Fruit fly (Drosophila melanogaster) whole organism, embryonic: ENCODE results near the gene CG7781.
A peak's percentile ranks its signal among the peaks of the same experiment; 100 is the strongest.

Experiments used
- Bgb ChIP-seq: fragments of 200-800 bp; sonication (Bioruptor generic); IDR thresholded peaks from 2 replicates; pipeline ENCODE4 v1.3.6; 2022; ENCODE audit warnings: missing biosample characterization, missing genetic modification characterization; ENCODE audit not compliant: partially characterized antibody
- Bteb2 ChIP-seq: fragments of 200-800 bp; sonication (Bioruptor generic); optimal IDR thresholded peaks from 2 replicates; lab custom pipeline; 2016; ENCODE audit warnings: missing biosample characterization, missing genetic modification characterization
- CG11560 ChIP-seq: fragments of 200-800 bp; sonication (Bioruptor generic); IDR thresholded peaks from 3 replicates; pipeline ENCODE4 v1.3.6; 2022; ENCODE audit warnings: missing biosample characterization, missing genetic modification characterization
- CG11695 ChIP-seq: fragments of 200-800 bp; sonication (Bioruptor generic); IDR thresholded peaks from 3 replicates; pipeline ENCODE4 v1.3.6; 2022; ENCODE audit warnings: missing biosample characterization, missing genetic modification characterization
- CG12942 ChIP-seq: fragments of 200-800 bp; sonication (Bioruptor generic); optimal IDR thresholded peaks from 3 replicates; lab custom pipeline; 2016; ENCODE audit warnings: missing biosample characterization, missing genetic modification characterization
- CG15011 ChIP-seq: fragments of 200-800 bp; sonication (Bioruptor generic); optimal IDR thresholded peaks from 3 replicates; lab custom pipeline; 2018; ENCODE audit warnings: missing biosample characterization, mild to moderate bottlenecking, missing genetic modification characterization
- CG15073 ChIP-seq: fragments of 200-800 bp; sonication (Bioruptor generic); optimal IDR thresholded peaks from 2 replicates; lab custom pipeline; 2016; ENCODE audit warnings: missing biosample characterization, missing genetic modification characterization
- CG15479 ChIP-seq: fragments of 200-800 bp; sonication (Bioruptor generic); optimal IDR thresholded peaks from 3 replicates; lab custom pipeline; 2019; ENCODE audit warnings: missing biosample characterization, mild to moderate bottlenecking, missing genetic modification characterization, moderate library complexity
- CG18764 ChIP-seq: fragments of 200-800 bp; sonication (Bioruptor generic); optimal IDR thresholded peaks from 3 replicates; lab custom pipeline; 2016; ENCODE audit warnings: missing biosample characterization, missing genetic modification characterization
- CG31441 ChIP-seq: fragments of 200-800 bp; sonication (Bioruptor generic); IDR thresholded peaks from 2 replicates; pipeline ENCODE4 v1.3.6; 2022; ENCODE audit warnings: missing biosample characterization, missing genetic modification characterization
- CG32772 ChIP-seq: fragments of 200-800 bp; sonication (Bioruptor generic); IDR thresholded peaks from 2 replicates; pipeline ENCODE4 v1.3.6; 2022; ENCODE audit warnings: missing biosample characterization, missing genetic modification characterization
- CG33557 ChIP-seq: fragments of 200-800 bp; sonication (Bioruptor generic); optimal IDR thresholded peaks from 2 replicates; lab custom pipeline; 2019; ENCODE audit warnings: missing biosample characterization, mild to moderate bottlenecking, missing genetic modification characterization, moderate library complexity
- CG4404 ChIP-seq: fragments of 200-800 bp; sonication (Bioruptor generic); IDR thresholded peaks from 2 replicates; pipeline ENCODE4 v1.3.6; 2022; ENCODE audit warnings: missing biosample characterization, missing genetic modification characterization
- CG4730 ChIP-seq: fragments of 200-800 bp; sonication (Bioruptor generic); IDR thresholded peaks from 2 replicates; pipeline ENCODE4 v1.3.6; 2022; ENCODE audit warnings: missing biosample characterization, missing genetic modification characterization
- CG4854 ChIP-seq: fragments of 200-800 bp; sonication (Bioruptor generic); optimal IDR thresholded peaks from 2 replicates; lab custom pipeline; 2016; ENCODE audit warnings: missing biosample characterization, missing genetic modification characterization, inconsistent platforms
- CG6254 ChIP-seq: fragments of 200-800 bp; sonication (Bioruptor generic); optimal IDR thresholded peaks from 3 replicates; lab custom pipeline; 2017; ENCODE audit warnings: mild to moderate bottlenecking, missing biosample characterization, missing genetic modification reagents, missing genetic modification characterization
- CG6654 ChIP-seq: fragments of 200-800 bp; sonication (Bioruptor generic); optimal IDR thresholded peaks from 2 replicates; lab custom pipeline; 2017; ENCODE audit warnings: missing biosample characterization, mild to moderate bottlenecking, missing genetic modification characterization
- CG8388 ChIP-seq: fragments of 200-800 bp; sonication (Bioruptor generic); optimal IDR thresholded peaks from 2 replicates; lab custom pipeline; 2019; ENCODE audit warnings: missing biosample characterization, mild to moderate bottlenecking, missing genetic modification characterization, moderate library complexity
- CG8478 ChIP-seq: fragments of >200 bp; optimal IDR thresholded peaks from 2 replicates; lab custom pipeline; 2018
- CG8944 ChIP-seq: fragments of 200-800 bp; sonication (Bioruptor generic); optimal IDR thresholded peaks from 3 replicates; lab custom pipeline; 2016; ENCODE audit warnings: missing biosample characterization, missing genetic modification characterization
- CG9932 ChIP-seq: fragments of 200-800 bp; sonication (Bioruptor generic); IDR thresholded peaks from 2 replicates; pipeline ENCODE4 v1.3.6; 2022; ENCODE audit warnings: missing biosample characterization, missing genetic modification characterization
- D19A ChIP-seq: fragments of 200-800 bp; optimal IDR thresholded peaks from 3 replicates; lab custom pipeline; 2019; ENCODE audit warnings: missing biosample characterization, mild to moderate bottlenecking, missing genetic modification characterization, moderate library complexity
- E2f2 ChIP-seq: fragments of 200-800 bp; sonication (Bioruptor generic); IDR thresholded peaks from 2 replicates; pipeline ENCODE4 v1.3.6; 2022; ENCODE audit warnings: missing biosample characterization, missing genetic modification characterization
- Gsc ChIP-seq: fragments of 200-800 bp; sonication (Bioruptor generic); IDR thresholded peaks from 2 replicates; pipeline ENCODE4 v1.3.6; 2022; ENCODE audit warnings: missing biosample characterization, missing genetic modification characterization
- Gug ChIP-seq: fragments of 200-800 bp; sonication (Bioruptor generic); IDR thresholded peaks from 4 replicates; pipeline ENCODE4 v1.3.6; 2022; ENCODE audit warnings: missing biosample characterization, missing genetic modification characterization
- HHEX ChIP-seq: fragments of 200-800 bp; sonication (Bioruptor generic); optimal IDR thresholded peaks from 3 replicates; lab custom pipeline; 2017; ENCODE audit warnings: missing biosample characterization, mild to moderate bottlenecking, missing genetic modification characterization, missing genetic modification reagents
- Hmr ChIP-seq: fragments of 200-800 bp; sonication (Bioruptor generic); optimal IDR thresholded peaks from 3 replicates; lab custom pipeline; 2017; ENCODE audit warnings: mild to moderate bottlenecking, missing biosample characterization, missing genetic modification reagents, missing genetic modification characterization
- Mes4 ChIP-seq: fragments of 200-800 bp; sonication (Bioruptor generic); optimal IDR thresholded peaks from 2 replicates; lab custom pipeline; 2016; ENCODE audit warnings: missing biosample characterization, missing genetic modification characterization
- Mrtf ChIP-seq: fragments of 200-800 bp; sonication (Bioruptor generic); IDR thresholded peaks from 3 replicates; pipeline ENCODE4 v1.3.6; 2022; ENCODE audit warnings: missing biosample characterization, missing genetic modification characterization
- abd-A ChIP-seq: fragments of 200-800 bp; sonication (Bioruptor generic); optimal IDR thresholded peaks from 3 replicates; lab custom pipeline; 2019; ENCODE audit warnings: missing biosample characterization, mild to moderate bottlenecking, missing genetic modification characterization, moderate library complexity
- bowl ChIP-seq: fragments of 200-800 bp; sonication (Bioruptor generic); IDR thresholded peaks from 2 replicates; pipeline ENCODE4 v1.3.6; 2022; ENCODE audit warnings: missing biosample characterization, missing genetic modification characterization
- chif ChIP-seq, 2 experiments: fragments of 200-800 bp; sonication (Bioruptor generic); optimal IDR thresholded peaks; 3 replicates each; lab custom pipeline; 2016; ENCODE audit warnings: missing biosample characterization in 2 of 2, missing genetic modification characterization in 2 of 2
- ci ChIP-seq: fragments of 200-800 bp; sonication (Bioruptor generic); IDR thresholded peaks from 3 replicates; pipeline ENCODE4 v1.3.6; 2022; ENCODE audit warnings: missing biosample characterization, missing genetic modification characterization
- cwo ChIP-seq: fragments of 200-800 bp; sonication (Bioruptor generic); optimal IDR thresholded peaks from 3 replicates; lab custom pipeline; 2017; ENCODE audit warnings: missing biosample characterization, missing genetic modification characterization, mild to moderate bottlenecking, moderate library complexity, missing genetic modification reagents
- gcm ChIP-seq: fragments of 200-800 bp; sonication (Bioruptor generic); optimal IDR thresholded peaks from 2 replicates; lab custom pipeline; 2019; ENCODE audit warnings: missing biosample characterization, mild to moderate bottlenecking, missing genetic modification characterization, moderate library complexity
- gsb-n ChIP-seq: fragments of 200-800 bp; sonication (Bioruptor generic); optimal IDR thresholded peaks from 3 replicates; lab custom pipeline; 2018; ENCODE audit warnings: missing biosample characterization, mild to moderate bottlenecking, missing genetic modification characterization
- kah ChIP-seq: fragments of 200-800 bp; sonication (Bioruptor generic); optimal IDR thresholded peaks from 2 replicates; lab custom pipeline; 2018; ENCODE audit warnings: missing biosample characterization, mild to moderate bottlenecking, missing genetic modification characterization
- ken ChIP-seq: fragments of 200-800 bp; sonication (Bioruptor generic); IDR thresholded peaks from 3 replicates; pipeline ENCODE4 v1.3.6; 2022; ENCODE audit warnings: missing biosample characterization, missing genetic modification characterization
- lilli ChIP-seq: fragments of 200-800 bp; sonication (Bioruptor generic); optimal IDR thresholded peaks from 3 replicates; lab custom pipeline; 2016; ENCODE audit warnings: missing biosample characterization, missing genetic modification characterization
- p53 ChIP-seq: fragments of 200-800 bp; sonication (Bioruptor generic); optimal IDR thresholded peaks from 2 replicates; lab custom pipeline; 2016; ENCODE audit warnings: missing biosample characterization, missing genetic modification characterization
- pb ChIP-seq: fragments of 200-800 bp; sonication (Bioruptor generic); optimal IDR thresholded peaks from 3 replicates; lab custom pipeline; 2016; ENCODE audit warnings: missing biosample characterization, missing genetic modification characterization
- pfk ChIP-seq: fragments of 200-800 bp; sonication (Bioruptor generic); optimal IDR thresholded peaks from 2 replicates; lab custom pipeline; 2018; ENCODE audit warnings: missing biosample characterization, mild to moderate bottlenecking, missing genetic modification characterization, moderate library complexity
- phol ChIP-seq: fragments of 200-800 bp; sonication (Bioruptor generic); optimal IDR thresholded peaks from 3 replicates; lab custom pipeline; 2018; ENCODE audit warnings: missing biosample characterization, mild to moderate bottlenecking, missing genetic modification characterization, moderate library complexity
- pnt ChIP-seq: fragments of 200-800 bp; sonication (Bioruptor generic); optimal IDR thresholded peaks from 3 replicates; lab custom pipeline; 2016; ENCODE audit warnings: missing biosample characterization, missing genetic modification characterization
- sr ChIP-seq: fragments of 200-800 bp; sonication (Bioruptor generic); IDR thresholded peaks from 3 replicates; pipeline ENCODE4 v1.3.6; 2022; ENCODE audit warnings: missing biosample characterization, missing genetic modification characterization
- tio ChIP-seq: fragments of 200-800 bp; sonication (Bioruptor generic); optimal IDR thresholded peaks from 2 replicates; lab custom pipeline; 2017; ENCODE audit warnings: missing biosample characterization, missing genetic modification characterization, inconsistent platforms
- ttk ChIP-seq: fragments of 200-800 bp; sonication (Bioruptor generic); IDR thresholded peaks from 2 replicates; pipeline ENCODE4 v2.1.2; 2022; ENCODE audit warnings: missing biosample characterization, missing genetic modification characterization
- vfl ChIP-seq: fragments of 200-800 bp; sonication (Bioruptor generic); optimal IDR thresholded peaks from 2 replicates; lab custom pipeline; 2016; ENCODE audit warnings: missing biosample characterization, missing genetic modification characterization
- vvl ChIP-seq: fragments of 200-800 bp; sonication (Bioruptor generic); IDR thresholded peaks from 2 replicates; pipeline ENCODE4 v1.3.6; 2022; ENCODE audit warnings: missing biosample characterization, missing genetic modification characterization
- wor ChIP-seq: fragments of 200-800 bp; sonication (Bioruptor generic); IDR thresholded peaks from 2 replicates; pipeline ENCODE4 v1.3.6; 2022; ENCODE audit warnings: missing biosample characterization, missing genetic modification characterization
- zf30C ChIP-seq: fragments of 200-800 bp; sonication (Bioruptor generic); optimal IDR thresholded peaks from 3 replicates; lab custom pipeline; 2018; ENCODE audit warnings: missing biosample characterization, mild to moderate bottlenecking, missing genetic modification characterization

Gene CG7781

dm6 chr2L:8277561-8278201, 47.5 kb downstream of the CG7781 start (continued):
- peak; percentile 92 for TF ChIP-seq vfl (GFP tag; lab: Kevin White, UChicago)
- no peak for TF ChIP-seq CG8478 (lab: Kevin White, UChicago)
- TF ChIP-seq CG33557 (GFP tag; lab: Kevin White, UChicago), result peak; percentile 98
- TF ChIP-seq vvl, result peak; percentile 100
- TF ChIP-seq CG15073 (GFP tag; lab: Kevin White, UChicago), result peak; percentile 89
- peak; percentile 99 for TF ChIP-seq CG32772
- peak; percentile 90 to 96 for TF ChIP-seq chif (GFP tag; optimal IDR thresholded peaks at IDR 0.05; lab: Kevin White, UChicago)
- TF ChIP-seq CG8388, result peak; percentile 98
- TF ChIP-seq HHEX, result peak; percentile 96
- TF ChIP-seq CG18764 (GFP tag; lab: Kevin White, UChicago), result peak; percentile 96
- peak; percentile 99 for TF ChIP-seq gsb-n (tag; lab: Kevin White, UChicago)
- TF ChIP-seq Mes4 (GFP tag; lab: Kevin White, UChicago), result peak; percentile 94
- peak; percentile 97 for TF ChIP-seq CG12942 (GFP tag; lab: Kevin White, UChicago)
- TF ChIP-seq Gsc (GFP tag; lab: Robert Waterston, UW), result no peak; the same call in 1 of the 2 replicates
- peak; percentile 43 for TF ChIP-seq pfk (GFP tag; lab: Kevin White, UChicago)
- peak; percentile 61 for TF ChIP-seq pb (GFP tag; lab: Kevin White, UChicago)
- TF ChIP-seq p53 (GFP tag; lab: Kevin White, UChicago), result no peak
- peak; percentile 97 for TF ChIP-seq lilli (GFP tag; lab: Kevin White, UChicago)
- peak; percentile 99 for TF ChIP-seq CG11695
- TF ChIP-seq CG15011 (GFP tag; lab: Kevin White, UChicago), result peak; percentile 94
- TF ChIP-seq cwo (GFP tag; lab: Kevin White, UChicago), result peak; percentile 93
- TF ChIP-seq CG31441 (GFP tag; lab: Robert Waterston, UW), result peak; percentile 99
- peak; percentile 98 for TF ChIP-seq CG4404 (GFP tag; lab: Robert Waterston, UW)
- peak; percentile 98 for TF ChIP-seq ken (GFP tag; lab: Robert Waterston, UW)
- TF ChIP-seq CG11560, result peak; percentile 89
- TF ChIP-seq Gug, result peak; percentile 90
- TF ChIP-seq pnt (GFP tag; lab: Kevin White, UChicago), result peak; percentile 85
- TF ChIP-seq kah, result peak; percentile 95
- TF ChIP-seq ttk, result peak; percentile 99
- peak; percentile 79 for TF ChIP-seq CG15479
- TF ChIP-seq CG6654 (GFP tag; lab: Kevin White, UChicago), result peak; percentile 84
- TF ChIP-seq gcm (GFP tag; lab: Kevin White, UChicago), result peak; percentile 99
- peak; percentile 96 for TF ChIP-seq CG6254
- TF ChIP-seq CG4854, result peak; percentile 90
- TF ChIP-seq Mrtf (GFP tag; lab: Robert Waterston, UW), result peak; percentile 96
- TF ChIP-seq ci (GFP tag; lab: Robert Waterston, UW), result peak; percentile 99
- no peak for TF ChIP-seq Bgb (GFP tag; lab: Robert Waterston, UW)
- TF ChIP-seq CG8944, result peak; percentile 80
- peak; percentile 69 for TF ChIP-seq abd-A
- TF ChIP-seq CG4730 (GFP tag; lab: Robert Waterston, UW), result peak; percentile 98
- TF ChIP-seq sr, result peak; percentile 95
- peak; percentile 93 for TF ChIP-seq CG9932 (GFP tag; lab: Robert Waterston, UW)
- peak; percentile 89 for TF ChIP-seq E2f2 (GFP tag; lab: Robert Waterston, UW)
- peak; percentile 93 for TF ChIP-seq Bteb2 (GFP tag; lab: Kevin White, UChicago)
- TF ChIP-seq D19A (tag; lab: Kevin White, UChicago), result peak; percentile 94
- TF ChIP-seq bowl (GFP tag; lab: Robert Waterston, UW), result peak; percentile 98
- peak; percentile 96 for TF ChIP-seq Hmr (GFP tag; lab: Kevin White, UChicago)
- peak; percentile 98 for TF ChIP-seq phol (tag; lab: Kevin White, UChicago)
- peak; percentile 96 for TF ChIP-seq tio (GFP tag; lab: Kevin White, UChicago)
- peak; percentile 97 for TF ChIP-seq wor (GFP tag; lab: Robert Waterston, UW)
- TF ChIP-seq zf30C (GFP tag; lab: Kevin White, UChicago), result peak; percentile 98
